Fruit fly (Drosophila melanogaster): Measurements from ENCODE around the gene Rad17.

Rad17 gene

DNA sequence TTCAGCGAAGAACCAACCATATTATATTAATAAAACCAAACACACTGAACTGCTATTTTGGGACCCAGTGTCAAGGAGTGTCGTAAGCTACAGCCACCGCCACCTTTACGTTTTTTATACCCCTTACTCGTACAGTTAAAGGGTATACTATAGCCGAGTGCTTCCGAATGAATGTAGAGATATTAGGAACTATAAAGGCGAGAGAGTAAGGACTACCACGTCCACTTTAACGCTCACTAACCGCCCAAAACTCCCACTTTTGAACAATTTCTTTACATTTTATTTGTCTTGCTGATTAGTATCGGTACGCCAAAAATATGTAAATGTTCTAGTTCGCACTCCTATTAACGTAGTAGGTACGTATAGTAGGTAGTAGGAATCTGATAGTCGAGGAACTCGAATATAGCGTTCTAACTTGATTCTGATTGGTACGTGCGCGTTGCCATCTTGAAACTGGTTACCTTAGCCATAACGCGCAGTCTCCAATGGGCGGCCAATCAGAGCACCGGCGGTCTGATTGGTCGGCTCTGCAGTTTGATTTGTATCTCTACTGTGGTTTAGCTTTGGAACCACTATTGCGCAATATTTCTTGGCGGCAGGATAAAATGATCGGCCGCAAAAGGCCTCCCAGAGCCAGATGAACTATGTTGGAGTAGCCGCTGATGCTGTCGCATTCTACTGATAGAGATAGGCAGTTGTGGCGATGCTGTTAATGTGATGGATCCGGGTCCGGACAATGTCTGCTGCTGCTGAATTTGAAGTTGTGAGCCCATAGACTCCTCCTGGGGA lies 6.9 kb downstream of the Rad17 start:
- no peak for TF ChIP-seq noc (tag; optimal IDR thresholded peaks at IDR 0.05)

DNA sequence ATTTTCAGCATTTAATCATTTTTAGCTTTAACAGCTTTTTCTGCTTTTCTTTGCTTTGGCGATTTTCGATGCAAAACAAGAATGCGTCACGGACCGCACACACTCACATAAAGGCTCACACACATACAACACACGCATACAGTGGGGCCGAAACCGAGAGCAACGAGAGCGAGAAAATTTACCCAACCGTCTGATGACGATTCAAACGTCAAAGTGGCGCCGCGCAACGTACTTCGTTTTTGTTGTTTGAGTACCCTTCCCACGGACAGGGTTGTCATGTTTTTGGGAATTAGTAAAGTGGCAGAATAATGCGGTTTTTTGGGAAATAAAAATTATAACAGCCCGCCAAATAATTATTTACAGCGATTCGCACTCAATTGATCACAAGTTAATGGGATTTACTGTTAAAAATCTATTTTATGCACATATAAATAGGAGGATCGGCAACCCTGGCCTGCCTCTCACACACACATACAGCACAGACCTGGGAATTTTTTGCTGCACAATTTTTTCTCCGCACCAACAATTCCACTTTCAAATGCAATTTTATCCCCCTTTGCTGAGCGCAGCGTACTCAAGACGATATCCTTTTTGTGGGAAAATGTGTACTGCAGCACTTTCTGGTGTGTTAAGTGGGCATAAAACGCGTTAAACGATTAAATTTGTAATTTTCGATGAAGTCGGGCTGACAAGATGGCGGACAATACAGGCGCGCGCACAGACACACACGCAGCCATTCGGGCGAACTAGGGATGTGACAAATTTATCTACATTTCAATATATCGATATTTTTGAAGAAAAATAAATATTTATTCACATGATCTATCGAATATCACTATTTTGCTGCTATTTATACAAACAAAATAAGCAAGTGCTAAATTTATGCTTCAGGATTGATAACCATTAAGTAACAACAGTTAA lies 7.8 kb downstream of the Rad17 start:
- TF ChIP-seq noc (tag; optimal IDR thresholded peaks at IDR 0.05): peak; percentile 96

DNA sequence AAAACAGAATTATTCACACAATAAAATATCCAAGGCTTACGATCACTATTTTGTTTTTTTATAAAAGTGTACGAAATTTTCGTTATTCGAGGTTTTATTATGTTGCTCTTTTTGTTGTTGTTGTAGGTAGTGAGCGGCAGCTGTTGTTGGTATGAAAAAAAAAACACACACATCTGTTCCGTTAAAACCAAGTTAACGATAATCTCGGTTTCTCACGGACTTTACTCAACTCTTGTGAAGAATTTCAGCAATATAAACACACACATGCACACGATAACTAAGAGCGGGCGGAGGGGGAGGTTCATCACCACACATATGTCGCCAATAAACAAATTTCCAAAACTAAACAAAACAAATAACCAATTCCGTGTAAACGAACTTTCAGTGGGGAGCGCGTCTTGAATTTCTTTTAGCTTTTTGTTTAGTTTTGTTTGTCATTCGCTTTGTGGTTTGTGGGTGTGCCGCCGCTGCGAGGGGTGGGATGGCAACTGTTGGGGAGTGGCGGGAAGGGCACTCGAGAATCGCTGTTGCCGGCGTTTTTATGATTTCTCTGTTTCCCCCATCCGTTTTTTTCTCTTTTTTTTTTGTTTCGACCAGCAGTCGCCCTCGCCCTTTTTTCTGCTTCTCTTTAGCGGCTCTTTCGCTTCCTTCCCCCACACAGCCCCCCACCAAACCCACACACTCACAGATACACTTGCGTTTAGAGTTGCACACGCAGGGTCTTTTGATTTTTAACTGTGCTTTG lies 8.6 kb downstream of the Rad17 start:
- no peak for TF ChIP-seq noc (tag; optimal IDR thresholded peaks at IDR 0.05)

DNA sequence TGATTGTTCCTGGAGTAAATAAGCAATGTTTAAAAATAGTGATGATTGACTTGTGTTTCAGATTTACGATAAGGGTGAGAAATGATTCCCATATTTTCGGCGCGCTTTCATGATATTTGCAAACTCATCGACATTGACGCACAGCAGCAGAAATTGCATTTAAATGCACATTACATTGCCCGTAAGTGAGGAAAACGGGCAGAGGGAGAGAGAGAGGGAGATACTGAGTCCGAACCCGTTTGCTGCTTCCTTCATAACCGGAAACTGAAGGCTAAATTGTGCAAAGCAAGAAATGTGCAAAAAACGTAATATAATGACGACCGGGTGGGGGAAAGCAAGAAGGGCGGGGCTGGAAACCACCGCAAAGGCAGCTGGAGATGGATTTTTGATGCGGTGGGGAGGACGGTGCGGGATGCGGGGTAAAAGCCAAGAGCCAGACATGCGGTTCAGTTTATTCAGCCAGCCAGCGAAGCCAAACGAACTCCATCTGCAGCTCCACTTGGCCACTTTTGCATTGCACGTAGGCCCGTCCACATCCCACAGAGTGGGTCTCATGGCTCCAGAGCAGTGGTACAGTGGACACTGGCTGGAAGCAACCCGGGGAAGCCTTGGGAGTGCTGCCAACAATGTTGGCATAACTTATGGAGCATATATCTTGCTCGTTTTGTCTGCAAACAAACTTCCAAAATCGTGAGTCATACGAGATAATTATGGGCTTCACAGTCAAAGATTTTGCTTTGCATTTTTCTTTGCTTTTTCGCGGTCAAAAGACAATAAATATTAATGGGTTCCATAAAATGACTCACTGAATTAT lies 9.8 kb downstream of the Rad17 start:
- TF ChIP-seq noc (tag; optimal IDR thresholded peaks at IDR 0.05): no peak

DNA sequence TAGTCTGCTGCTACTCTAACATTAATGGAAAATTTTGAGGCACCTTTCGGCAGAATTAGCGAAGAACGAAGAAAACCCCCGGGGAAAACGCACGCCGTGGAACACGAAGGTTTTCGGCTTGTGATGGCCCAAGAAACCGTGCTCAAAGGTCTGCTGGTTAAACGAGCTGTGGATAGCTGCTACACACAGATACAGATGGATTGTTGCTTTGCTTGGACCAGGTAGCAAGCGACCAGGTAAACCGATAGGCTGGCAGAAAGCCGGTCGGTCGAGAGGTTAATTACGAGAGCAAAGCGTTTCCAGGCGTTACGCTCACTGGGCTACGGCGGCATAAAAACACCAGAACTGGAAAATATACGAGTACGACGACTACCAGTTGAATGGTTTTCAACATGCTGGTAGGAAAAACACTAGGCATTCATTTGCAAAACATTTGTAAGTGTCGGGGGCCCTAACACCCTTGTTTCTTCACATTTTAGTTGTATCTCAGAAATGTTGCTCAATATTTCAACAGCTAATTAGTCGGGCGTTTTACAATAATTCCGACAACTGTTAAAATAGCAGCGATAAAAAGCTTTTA lies 10.6 kb downstream of the Rad17 start:
- no peak for TF ChIP-seq noc (tag; optimal IDR thresholded peaks at IDR 0.05)

DNA sequence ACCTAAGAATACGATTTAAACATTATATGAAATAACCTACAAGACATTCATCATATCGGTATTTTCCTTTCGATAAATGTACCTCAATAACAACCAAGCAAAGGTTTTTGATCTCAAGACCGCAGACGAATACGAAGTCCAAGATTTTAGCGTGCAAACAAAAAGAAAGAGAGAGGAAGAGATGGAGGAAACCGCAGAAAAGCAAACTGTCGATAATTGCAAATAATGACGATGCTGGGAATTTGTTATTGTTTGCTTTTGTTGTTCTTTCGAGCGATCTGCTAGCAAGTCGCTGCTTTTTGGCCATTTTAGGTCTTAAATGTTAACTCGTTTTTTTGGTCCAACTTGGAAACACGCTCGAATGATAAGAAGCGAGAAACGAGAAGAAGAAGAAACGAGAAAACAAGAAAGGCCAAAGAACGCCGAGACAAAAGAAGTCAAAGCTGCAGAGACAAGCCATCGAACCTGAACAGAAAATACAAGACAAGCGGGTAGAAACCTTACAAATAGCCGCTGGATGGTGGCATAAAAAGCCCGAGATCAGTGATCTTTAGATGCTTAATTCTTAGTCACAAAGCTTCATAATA lies 11.8 kb downstream of the Rad17 start:
- TF ChIP-seq noc (tag; optimal IDR thresholded peaks at IDR 0.05): peak; percentile 3

DNA sequence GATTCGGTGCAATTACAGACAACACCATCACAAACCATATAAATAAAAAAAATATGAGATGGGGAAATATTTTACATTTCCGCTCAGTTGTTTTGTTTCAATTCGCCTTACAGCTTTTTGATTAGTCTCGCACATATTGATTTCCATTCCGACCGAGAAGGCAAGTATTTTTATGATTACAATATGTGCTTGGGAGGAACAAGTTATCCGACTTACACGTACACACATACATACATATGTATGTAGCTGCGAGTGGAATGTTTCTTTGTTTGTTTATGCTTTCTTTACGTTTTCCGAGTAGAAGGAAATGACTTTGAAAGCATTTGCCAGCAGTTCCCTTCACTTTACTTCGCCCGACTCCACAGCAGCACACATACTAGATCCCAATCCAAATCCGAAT lies 12.6 kb downstream of the Rad17 start:
- no peak for TF ChIP-seq noc (tag; optimal IDR thresholded peaks at IDR 0.05)

DNA sequence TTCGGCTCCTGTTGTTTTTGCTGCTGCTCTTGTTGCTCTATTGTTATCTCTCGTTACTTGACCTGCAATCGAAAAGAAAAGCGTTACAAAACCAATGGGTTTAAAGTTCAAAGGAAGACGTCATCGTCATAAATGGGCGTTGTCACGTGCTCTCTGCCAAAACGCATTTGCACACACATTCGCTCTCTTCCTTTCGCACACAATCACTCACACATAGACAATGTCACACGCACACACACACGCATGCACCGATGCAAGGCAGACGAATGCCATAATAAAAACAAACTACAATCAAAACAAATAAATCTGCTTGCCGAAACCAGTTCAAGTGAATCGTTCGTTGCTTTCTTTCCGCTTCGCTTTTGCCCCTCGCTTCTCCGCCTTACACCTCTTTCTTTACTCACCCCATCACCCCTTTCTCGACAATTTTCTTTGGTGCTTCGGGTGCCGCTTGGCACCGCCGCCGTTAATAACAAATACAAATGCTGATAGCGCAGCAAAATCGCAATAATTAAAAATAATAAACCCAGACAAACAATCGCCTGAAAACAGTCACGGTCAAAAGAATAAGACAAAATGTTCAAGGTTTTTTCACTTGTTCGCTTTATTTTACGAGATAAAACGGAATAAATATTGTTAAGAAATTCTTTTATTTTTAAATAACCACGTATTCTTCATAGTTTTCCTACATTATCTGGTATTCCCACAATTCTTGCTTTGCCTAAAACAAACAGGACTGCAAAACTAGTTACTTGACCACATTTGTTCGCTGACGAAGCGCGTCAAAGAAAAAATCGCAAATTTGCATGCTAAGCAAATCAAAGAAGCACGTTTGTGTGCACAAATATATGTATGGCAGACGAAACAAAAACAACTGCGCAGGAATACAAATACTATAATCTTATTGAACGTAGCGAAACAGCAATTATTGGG lies 13.4 kb downstream of the Rad17 start:
- TF ChIP-seq noc (tag; optimal IDR thresholded peaks at IDR 0.05): peak; percentile 96

DNA sequence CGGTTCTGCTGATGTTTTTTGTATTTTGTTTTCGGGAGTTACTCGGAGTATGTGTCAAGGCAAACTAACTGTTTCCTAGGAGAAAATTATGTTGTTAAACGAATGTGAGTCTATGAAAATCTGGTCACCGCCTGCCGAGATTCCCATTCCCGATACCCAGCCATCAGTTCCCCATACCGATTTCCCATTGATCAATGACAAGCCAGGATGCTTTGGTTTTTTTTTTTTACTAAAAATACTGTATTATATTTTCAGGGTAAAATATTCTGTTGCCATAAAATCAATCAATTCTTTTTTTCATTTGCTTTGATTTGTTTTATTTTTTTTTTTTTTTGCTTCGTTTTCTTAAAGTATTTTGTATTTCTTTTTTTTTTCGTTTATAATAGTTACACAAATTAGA lies 20.5 kb downstream of the Rad17 start, which contains the start of gene CG7886:
CG7886 (minus strand) TSS at position 101 of the 400 bp plus-strand sequence.
- TF ChIP-seq noc (tag; optimal IDR thresholded peaks at IDR 0.05): no peak

DNA sequence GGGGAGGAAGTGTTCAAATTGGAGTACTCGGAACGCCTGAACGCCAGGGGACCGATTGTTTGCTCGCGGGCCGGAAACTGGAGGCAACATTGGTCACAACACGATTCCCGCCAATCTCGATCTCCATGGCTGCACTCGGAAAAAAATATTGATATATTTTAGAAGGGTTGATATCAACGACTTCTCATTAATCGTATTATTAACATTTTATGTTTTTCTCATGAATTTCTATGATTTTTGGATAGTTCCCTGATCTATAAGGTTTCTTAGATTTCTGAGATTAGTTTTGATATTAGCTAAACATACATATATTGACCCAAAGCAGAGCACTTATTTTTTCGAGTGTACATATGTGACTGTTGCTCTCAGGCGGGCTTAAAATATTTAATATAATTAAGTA lies 31.1 kb downstream of the Rad17 start:
- TF ChIP-seq noc (tag; optimal IDR thresholded peaks at IDR 0.05): no peak

DNA sequence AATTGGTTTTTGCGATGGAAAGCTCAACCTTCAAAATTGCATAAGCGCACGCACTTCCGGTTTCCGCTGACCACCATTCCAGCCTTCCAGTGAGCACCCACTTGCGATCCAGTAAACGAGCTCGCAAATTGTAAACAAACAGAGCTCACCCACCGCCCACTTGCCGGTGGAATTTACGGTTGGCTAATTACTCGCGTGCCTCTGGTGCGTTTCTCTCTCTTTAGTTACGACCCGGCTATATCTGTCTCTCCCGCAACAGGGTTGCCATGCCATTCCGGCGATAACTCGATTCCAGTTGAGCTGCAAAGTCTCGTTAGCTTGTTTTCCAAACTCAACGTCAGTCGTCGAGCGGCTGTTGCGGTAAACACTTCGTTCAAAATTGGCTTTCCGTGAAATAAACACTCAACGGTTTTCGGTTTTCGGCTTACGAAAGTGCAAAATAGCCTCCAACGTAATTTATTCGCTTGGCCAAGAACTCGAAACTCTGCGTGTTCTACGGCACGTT lies 32.8 kb downstream of the Rad17 start, which contains the start of gene Cad88C:
Cad88C (plus strand) TSS at position 360 of the 505 bp plus-strand sequence.
- TF ChIP-seq noc (tag; optimal IDR thresholded peaks at IDR 0.05): no peak

DNA sequence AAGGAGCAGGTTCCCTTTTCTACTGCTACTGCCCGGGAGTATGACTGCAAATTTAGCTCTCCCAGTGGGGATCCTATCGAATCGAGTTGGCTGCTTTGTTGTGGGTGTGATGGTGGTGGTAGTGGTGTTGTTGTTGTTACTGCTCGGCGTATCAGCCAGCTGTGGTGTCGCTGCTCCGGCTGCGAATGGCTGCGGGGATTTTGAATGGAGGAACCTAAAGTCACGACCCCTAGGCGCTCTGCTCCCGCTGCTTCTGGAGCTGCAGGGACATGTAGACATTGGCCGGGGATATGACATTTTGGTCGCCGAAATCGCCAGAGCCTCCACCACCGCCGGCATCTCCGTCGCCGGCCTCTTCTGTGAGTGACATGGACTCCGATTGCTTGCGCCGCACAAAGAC lies 36.2 kb downstream of the Rad17 start:
- TF ChIP-seq noc (tag; optimal IDR thresholded peaks at IDR 0.05): no peak

Measured in whole organism, larva.